Fruit fly (Drosophila melanogaster): Measurements from ENCODE around the gene Whamy.

Gene Whamy

DNA sequence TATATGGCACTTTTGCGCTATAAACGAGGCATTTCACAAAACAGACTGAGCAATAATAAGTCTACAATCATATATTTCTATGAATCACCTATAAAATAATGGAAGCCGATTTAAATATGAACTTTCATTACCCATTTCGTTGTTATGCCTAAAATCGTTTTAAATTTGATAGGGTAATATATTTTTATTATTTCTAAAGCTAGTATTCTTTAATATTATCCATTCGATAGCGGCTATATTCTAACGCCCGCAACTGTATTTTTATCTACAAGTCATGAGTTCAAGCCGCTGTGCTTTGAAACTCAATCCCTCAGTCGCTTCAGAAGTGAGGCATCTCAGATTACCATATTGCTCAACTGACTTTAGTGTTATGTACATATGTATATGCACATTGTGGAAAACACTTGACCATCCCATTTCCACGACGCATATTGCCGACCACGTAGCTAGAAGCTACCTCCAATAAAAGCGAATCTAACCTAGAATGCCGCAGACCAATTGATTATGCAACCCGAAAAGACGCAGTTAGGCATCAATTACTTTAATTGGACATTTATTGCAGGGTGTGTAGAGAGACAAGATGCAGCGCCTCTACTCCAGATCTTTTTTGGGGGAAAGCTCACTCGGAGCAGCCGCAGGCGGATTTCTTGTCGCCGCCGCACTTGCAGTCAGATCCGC is 9.2 kb upstream of the Whamy start (continued):
- TF ChIP-seq dac (GFP tag; optimal IDR thresholded peaks at IDR 0.05) (no peak), CG10669 (GFP tag; optimal IDR thresholded peaks at IDR 0.05) (no peak), ss (GFP tag; optimal IDR thresholded peaks at IDR 0.05) (no peak), CG11294 (GFP tag; IDR thresholded peaks at IDR 0.05) (no peak), CG7368 (GFP tag; optimal IDR thresholded peaks at IDR 0.05) (no peak), Ets21C (GFP tag; optimal IDR thresholded peaks at IDR 0.05) (no peak), salr (GFP tag; optimal IDR thresholded peaks at IDR 0.05) (no peak), OdsH (GFP tag; optimal IDR thresholded peaks at IDR 0.05) (no peak), Hr4 (GFP tag; optimal IDR thresholded peaks at IDR 0.05) (peak; percentile 0), CG6854 (GFP tag; optimal IDR thresholded peaks at IDR 0.05) (no peak), CG8319 (GFP tag; optimal IDR thresholded peaks at IDR 0.05) (no peak)

dm6 chr3R:9779764-9780163 is 5.5 kb upstream of the Whamy start, which contains the start of gene CG12947:
Gene CG12947, plus strand, starts transcription at chr3R:9780064.
- TF ChIP-seq CG1621 (tag; optimal IDR thresholded peaks at IDR 0.05): peak; percentile 1
- TF ChIP-seq Hr4 (GFP tag; optimal IDR thresholded peaks at IDR 0.05): no peak
- TF ChIP-seq CG10669 (GFP tag; optimal IDR thresholded peaks at IDR 0.05): no peak
- TF ChIP-seq Eip78C (GFP tag): peak; percentile 65
- no peak for TF ChIP-seq ss (GFP tag; optimal IDR thresholded peaks at IDR 0.05)
- TF ChIP-seq Eip75B (GFP tag; optimal IDR thresholded peaks at IDR 0.05): no peak
- peak; percentile 12 for TF ChIP-seq CG6276 (GFP tag; optimal IDR thresholded peaks at IDR 0.05)
- no peak for TF ChIP-seq cyc (GFP tag; optimal IDR thresholded peaks at IDR 0.05)
- no peak for TF ChIP-seq OdsH (GFP tag; optimal IDR thresholded peaks at IDR 0.05)
- TF ChIP-seq Blimp-1 (GFP tag; optimal IDR thresholded peaks at IDR 0.05): no peak
- TF ChIP-seq CG15336 (GFP tag; IDR thresholded peaks at IDR 0.05): peak; percentile 27; the same call in 1 of the 2 replicates
- TF ChIP-seq CG3919 (GFP tag; optimal IDR thresholded peaks at IDR 0.05): no peak
- 0 out of 3 replicates have a peak, but pooled peaks have one; percentile 22 for TF ChIP-seq eg (GFP tag; IDR thresholded peaks at IDR 0.05)
- TF ChIP-seq CG6792 (GFP tag; optimal IDR thresholded peaks at IDR 0.05): no peak
- TF ChIP-seq CG6808 (GFP tag; optimal IDR thresholded peaks at IDR 0.05): no peak

DNA sequence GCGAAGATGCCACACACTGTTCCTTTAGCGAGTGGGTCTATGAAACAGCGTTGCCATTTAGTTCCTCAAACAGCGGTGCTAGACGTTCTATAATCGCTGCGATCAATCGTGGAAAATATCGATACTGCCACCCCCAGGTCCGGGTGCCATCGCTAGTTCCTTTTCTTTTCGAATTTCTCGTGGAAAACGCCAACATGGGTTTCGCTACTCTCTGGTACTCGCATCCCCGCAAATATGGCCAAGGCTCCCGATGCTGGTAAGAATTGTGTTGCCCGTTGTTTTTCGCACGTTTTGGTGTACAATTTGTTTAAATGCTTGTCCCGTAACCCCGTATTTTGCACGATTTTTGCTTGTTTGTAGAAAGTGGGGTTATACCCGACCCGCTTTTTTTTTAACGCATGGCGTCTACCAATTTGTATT is 3.7 kb upstream of the Whamy start, which contains the start of gene RpS29:
Gene RpS29 (plus strand): TSS at position 102 of the 420 bp plus-strand sequence.
- no peak for TF ChIP-seq Ets96B (tag; optimal IDR thresholded peaks at IDR 0.05)
- peak; percentile 5 for TF ChIP-seq dsx (GFP tag; optimal IDR thresholded peaks at IDR 0.05; ENCODE audit: poor library complexity, severe bottlenecking)
- TF ChIP-seq CG4318 (GFP tag; optimal IDR thresholded peaks at IDR 0.05): no peak
- TF ChIP-seq CG8319 (GFP tag; optimal IDR thresholded peaks at IDR 0.05): no peak
- TF ChIP-seq CG6792 (GFP tag; optimal IDR thresholded peaks at IDR 0.05): peak; percentile 38
- TF ChIP-seq Sox102F (GFP tag; optimal IDR thresholded peaks at IDR 0.05): peak; percentile 50
- TF ChIP-seq Hr38 (GFP tag; optimal IDR thresholded peaks at IDR 0.05): peak; percentile 4
- peak; percentile 42 for TF ChIP-seq CG6808 (GFP tag; optimal IDR thresholded peaks at IDR 0.05)
- no peak for TF ChIP-seq Lpt (GFP tag; optimal IDR thresholded peaks at IDR 0.05)
- no peak for TF ChIP-seq CG11294 (GFP tag; IDR thresholded peaks at IDR 0.05)
- peak; percentile 32 for TF ChIP-seq vri (GFP tag; optimal IDR thresholded peaks at IDR 0.05)
- TF ChIP-seq esn (GFP tag; optimal IDR thresholded peaks at IDR 0.05): peak; percentile 77
- peak; percentile 70 for TF ChIP-seq lz (GFP tag; optimal IDR thresholded peaks at IDR 0.05)
- TF ChIP-seq net (GFP tag; optimal IDR thresholded peaks at IDR 0.05): peak; percentile 34
- no peak for TF ChIP-seq CG8632 (GFP tag; optimal IDR thresholded peaks at IDR 0.05)
- peak; percentile 73 for TF ChIP-seq cyc (GFP tag; optimal IDR thresholded peaks at IDR 0.05)
- TF ChIP-seq Eip78C (GFP tag): peak; percentile 79
- no peak for TF ChIP-seq Smox (GFP tag; optimal IDR thresholded peaks at IDR 0.05)
- peak; percentile 8 for TF ChIP-seq CG34406 (GFP tag; optimal IDR thresholded peaks at IDR 0.05)
- peak; percentile 76 for TF ChIP-seq CG31627 (GFP tag; optimal IDR thresholded peaks at IDR 0.05)
- peak; percentile 51 for TF ChIP-seq OdsH (GFP tag; optimal IDR thresholded peaks at IDR 0.05)
- TF ChIP-seq CG11902 (GFP tag; optimal IDR thresholded peaks at IDR 0.05): peak; percentile 26
- TF ChIP-seq achi (GFP tag; optimal IDR thresholded peaks at IDR 0.05): peak; percentile 29
- TF ChIP-seq CG3032 (tag; optimal IDR thresholded peaks at IDR 0.05): peak; percentile 47
- TF ChIP-seq CG8119 (GFP tag; IDR thresholded peaks at IDR 0.05): no peak
- peak; percentile 39 for TF ChIP-seq Blimp-1 (GFP tag; optimal IDR thresholded peaks at IDR 0.05)
- peak in 1 of 2 experiments; percentile 58 for TF ChIP-seq salr (GFP tag; optimal IDR thresholded peaks at IDR 0.05)
- TF ChIP-seq Met (GFP tag; optimal IDR thresholded peaks at IDR 0.05): no peak
- no peak for TF ChIP-seq dac (GFP tag; optimal IDR thresholded peaks at IDR 0.05)
- peak; percentile 10 for TF ChIP-seq CG10669 (GFP tag; optimal IDR thresholded peaks at IDR 0.05)
- no peak for TF ChIP-seq fd59A (GFP tag; optimal IDR thresholded peaks at IDR 0.05)
- no peak for TF ChIP-seq Ets21C (GFP tag; optimal IDR thresholded peaks at IDR 0.05)
- TF ChIP-seq Sox14 (GFP tag; optimal IDR thresholded peaks at IDR 0.05): peak; percentile 62
- TF ChIP-seq Sox15 (GFP tag; optimal IDR thresholded peaks at IDR 0.05): peak; percentile 33
- peak; percentile 38 to 71 for TF ChIP-seq ss (GFP tag; optimal IDR thresholded peaks at IDR 0.05)
- TF ChIP-seq CG6854 (GFP tag; optimal IDR thresholded peaks at IDR 0.05): peak; percentile 74
- TF ChIP-seq CG1621 (tag; optimal IDR thresholded peaks at IDR 0.05): peak; percentile 72
